Fruit fly (Drosophila melanogaster): ENCODE data around the gene CG33061.

Gene CG33061

DNA sequence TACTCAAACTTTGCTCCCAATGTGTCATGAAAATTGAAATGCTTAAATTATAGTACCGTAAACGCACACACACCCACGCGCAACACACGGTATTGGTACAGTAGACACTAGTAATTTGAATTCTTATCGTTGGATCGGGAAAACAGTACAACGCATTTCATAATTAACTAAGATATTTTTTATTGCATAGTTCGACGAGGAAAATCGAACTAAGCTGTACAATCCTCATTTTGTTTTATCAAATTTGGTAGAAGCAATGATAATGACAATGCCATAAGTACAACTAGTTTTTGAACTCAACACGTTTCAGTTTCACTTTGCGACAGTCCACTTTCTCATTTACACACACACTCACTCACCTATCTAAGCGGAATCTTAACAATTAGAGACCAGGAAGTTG lies 51.2 kb downstream of the CG33061 start:
- TF ChIP-seq CG32006 (GFP tag; optimal IDR thresholded peaks at IDR 0.05): no peak
- TF ChIP-seq CG6163 (GFP tag; IDR thresholded peaks at IDR 0.05): no peak
- TF ChIP-seq vri (GFP tag; optimal IDR thresholded peaks at IDR 0.05): no peak
